Worm (Caenorhabditis elegans): ENCODE results near the gene slc-25A32.

DNA sequence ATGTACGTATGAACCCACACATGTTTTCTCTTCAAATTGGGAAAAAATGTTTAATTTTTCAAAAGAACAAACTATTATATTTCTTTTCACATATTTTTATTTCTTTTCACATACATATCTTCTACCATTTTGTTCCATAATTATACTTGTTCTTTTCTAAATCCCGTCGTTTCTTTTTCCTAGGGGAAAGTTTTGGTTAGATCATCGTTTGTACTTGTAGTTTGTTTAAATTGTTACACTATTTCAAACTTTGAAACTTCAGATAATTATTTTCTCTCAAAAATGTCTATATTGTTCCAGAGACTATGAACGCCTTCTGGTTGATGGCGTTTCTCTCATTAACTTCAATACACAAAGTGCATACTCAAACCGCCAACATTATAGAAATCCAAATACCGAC, 20.1 kb upstream of the slc-25A32 start, which contains the start of gene F35C11.7:
- TF ChIP-seq unc-62 (GFP tag; optimal IDR thresholded peaks at IDR 0.05) (no peak), skn-1 (tag; optimal IDR thresholded peaks at IDR 0.05) (no peak), egl-27 (tag; optimal IDR thresholded peaks at IDR 0.05) (no peak), ZK546.5 (tag; optimal IDR thresholded peaks at IDR 0.05) (no peak), lin-11 (tag; optimal IDR thresholded peaks at IDR 0.05) (no peak), nhr-237 (tag; optimal IDR thresholded peaks at IDR 0.05) (no peak), nhr-25 (tag; optimal IDR thresholded peaks at IDR 0.05) (no peak), nhr-129 (tag; optimal IDR thresholded peaks at IDR 0.05) (no peak), fos-1 (tag; optimal IDR thresholded peaks at IDR 0.05) (no peak), elt-3 (tag; optimal IDR thresholded peaks at IDR 0.05) (no peak), lin-13 (GFP tag; optimal IDR thresholded peaks at IDR 0.05) (no peak)
